Worm (Caenorhabditis elegans): Measurements from ENCODE around the gene F20C5.6.

DNA sequence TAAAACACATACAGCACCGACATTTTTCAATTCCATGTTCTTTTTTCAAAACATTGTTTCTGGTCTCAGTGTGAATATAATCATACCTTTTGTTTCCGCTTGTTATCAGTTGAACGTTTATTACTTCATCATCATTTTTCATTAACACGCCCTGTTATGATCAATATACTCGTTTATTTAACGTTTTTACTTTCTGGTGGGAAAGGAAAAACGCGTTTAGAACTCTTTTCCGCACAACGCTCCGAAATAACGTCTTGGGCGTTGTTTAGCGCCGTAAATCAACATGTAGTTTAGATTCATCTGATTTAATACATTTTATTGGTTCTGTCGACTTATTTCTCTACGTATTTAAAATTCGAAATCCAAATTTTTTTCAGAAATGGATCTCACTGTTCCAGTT is 47.7 kb downstream of the F20C5.6 start, which contains the start of gene pgm-3:
- no peak for TF ChIP-seq lin-13 (GFP tag; optimal IDR thresholded peaks at IDR 0.05)
- no peak for TF ChIP-seq swsn-7 (tag; optimal IDR thresholded peaks at IDR 0.05)
- TF ChIP-seq lin-39 (tag; optimal IDR thresholded peaks at IDR 0.05), result no peak
- no peak for TF ChIP-seq pax-3 (tag; optimal IDR thresholded peaks at IDR 0.05)
- TF ChIP-seq tbx-2 (tag; optimal IDR thresholded peaks at IDR 0.05), result no peak
- TF ChIP-seq ets-5 (GFP tag; IDR thresholded peaks at IDR 0.05), result no peak
- no peak for TF ChIP-seq fos-1 (tag; optimal IDR thresholded peaks at IDR 0.05)
- TF ChIP-seq nhr-11 (tag; optimal IDR thresholded peaks at IDR 0.05), result no peak
